Worm (Caenorhabditis elegans): ENCODE measurements around the gene srz-94.

Gene srz-94

DNA sequence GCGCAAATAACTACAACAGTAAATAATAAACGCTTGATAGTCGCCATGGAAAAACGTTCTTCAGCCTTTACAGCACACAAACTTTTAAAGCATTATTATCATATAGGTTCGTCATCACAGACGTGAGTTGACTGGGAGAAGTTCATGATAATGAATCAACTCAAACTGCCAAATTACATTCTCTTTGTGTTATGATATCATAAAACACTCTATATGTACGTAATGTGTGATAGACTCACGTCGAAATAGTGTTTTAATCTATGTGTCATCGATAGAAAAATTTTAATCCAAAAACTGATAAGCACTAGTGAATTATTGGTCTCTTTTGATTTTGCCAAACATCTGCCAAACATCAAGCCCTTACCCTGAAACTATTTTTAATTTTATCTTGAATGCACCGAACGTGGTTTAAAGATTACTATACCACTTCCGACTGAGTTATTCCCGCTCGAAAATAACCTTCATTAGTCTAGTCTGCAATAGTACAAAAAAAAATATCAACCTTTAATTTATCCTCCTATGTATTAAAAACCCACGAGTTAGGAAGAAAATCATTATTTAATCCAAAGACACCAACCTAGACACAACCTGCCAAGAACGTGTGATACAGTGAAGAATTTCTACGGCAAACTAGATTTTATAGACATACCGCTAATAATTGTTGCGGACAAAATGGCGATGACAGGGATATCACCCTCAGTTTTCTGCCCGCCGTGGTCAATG is 26.2 kb downstream of the srz-94 start, which contains the start of the genes clc-12 and clec-240:
Gene clc-12 (minus strand): TSS at position 47 of the 723 bp plus-strand sequence.
Gene clec-240 (plus strand): TSS at position 673 of the 723 bp plus-strand sequence.
- no peak for TF ChIP-seq dmd-4 (tag; optimal IDR thresholded peaks at IDR 0.05)
- peak; percentile 49 for TF ChIP-seq fos-1 (tag; optimal IDR thresholded peaks at IDR 0.05)

DNA sequence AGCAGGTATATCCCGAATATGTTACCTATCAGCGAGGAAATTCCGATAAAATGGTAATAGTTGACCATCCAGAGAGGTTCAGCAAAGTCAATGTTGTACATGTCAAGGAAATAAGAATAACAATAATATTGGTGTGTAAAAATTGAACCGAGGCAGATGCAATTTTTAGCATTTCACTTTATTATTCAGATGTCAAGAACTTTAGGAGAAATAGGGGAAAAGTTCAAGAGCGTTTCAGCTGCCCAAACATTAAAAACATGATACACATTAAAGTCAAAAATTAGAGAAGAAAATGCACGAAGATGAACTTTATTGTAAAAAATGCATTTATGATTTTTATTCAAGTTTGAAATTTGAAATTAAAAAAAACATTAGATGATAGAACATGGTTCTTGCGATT is 27.4 kb downstream of the srz-94 start, which contains the start of gene sri-69:
Gene sri-69 (minus strand): TSS at position 101 of the 400 bp plus-strand sequence.
- TF ChIP-seq ztf-11 (tag; optimal IDR thresholded peaks at IDR 0.05) (no peak), nhr-25 (tag; optimal IDR thresholded peaks at IDR 0.05) (no peak), nhr-12 (tag; optimal IDR thresholded peaks at IDR 0.05) (no peak), C34F6.9 (tag; optimal IDR thresholded peaks at IDR 0.05) (no peak), gmeb-1 (tag; optimal IDR thresholded peaks at IDR 0.05) (no peak), Y55F3AM.14 (GFP tag; optimal IDR thresholded peaks at IDR 0.05) (no peak), ceh-82 (tag; optimal IDR thresholded peaks at IDR 0.05) (no peak), snpc-4 (tag; optimal IDR thresholded peaks at IDR 0.05) (no peak), nhr-237 (tag; optimal IDR thresholded peaks at IDR 0.05) (no peak), unc-55 (GFP tag; optimal IDR thresholded peaks at IDR 0.05) (no peak), sma-9 (GFP tag; optimal IDR thresholded peaks at IDR 0.05) (no peak), sma-9 (tag; optimal IDR thresholded peaks at IDR 0.05) (no peak), ama-1 (optimal IDR thresholded peaks at IDR 0.05) (no peak), ceh-16 (tag; optimal IDR thresholded peaks at IDR 0.05) (no peak), mab-5 (tag; optimal IDR thresholded peaks at IDR 0.05) (no peak)

DNA sequence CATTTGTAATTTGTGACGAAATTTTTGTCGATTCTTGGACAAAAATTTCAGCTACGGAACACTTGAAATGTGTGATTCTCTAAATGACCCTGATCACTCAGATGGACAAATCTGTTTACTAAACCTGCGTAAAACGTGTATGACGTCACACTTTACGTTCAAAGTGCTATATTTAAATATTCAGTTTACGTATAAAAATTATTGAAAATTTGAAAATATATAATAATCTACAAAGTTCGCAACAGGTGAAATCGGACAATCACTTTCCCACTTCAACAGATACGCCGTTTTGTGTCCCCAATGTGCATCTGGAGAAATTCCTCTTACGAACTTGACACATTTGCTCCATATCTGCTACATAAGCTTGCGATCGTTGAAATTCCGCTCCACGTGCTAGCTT is 30.6 kb downstream of the srz-94 start, which contains the start of gene srh-131:
Gene srh-131 (plus strand): TSS at position 301 of the 400 bp plus-strand sequence.
- TF ChIP-seq mab-5 (tag; optimal IDR thresholded peaks at IDR 0.05) (no peak), mdl-1 (tag; optimal IDR thresholded peaks at IDR 0.05) (no peak), skn-1 (tag; optimal IDR thresholded peaks at IDR 0.05) (no peak), ztf-11 (tag; optimal IDR thresholded peaks at IDR 0.05) (no peak), nhr-12 (tag; optimal IDR thresholded peaks at IDR 0.05) (no peak), sem-4 (tag; optimal IDR thresholded peaks at IDR 0.05) (no peak), peb-1 (tag; optimal IDR thresholded peaks at IDR 0.05) (no peak)

DNA sequence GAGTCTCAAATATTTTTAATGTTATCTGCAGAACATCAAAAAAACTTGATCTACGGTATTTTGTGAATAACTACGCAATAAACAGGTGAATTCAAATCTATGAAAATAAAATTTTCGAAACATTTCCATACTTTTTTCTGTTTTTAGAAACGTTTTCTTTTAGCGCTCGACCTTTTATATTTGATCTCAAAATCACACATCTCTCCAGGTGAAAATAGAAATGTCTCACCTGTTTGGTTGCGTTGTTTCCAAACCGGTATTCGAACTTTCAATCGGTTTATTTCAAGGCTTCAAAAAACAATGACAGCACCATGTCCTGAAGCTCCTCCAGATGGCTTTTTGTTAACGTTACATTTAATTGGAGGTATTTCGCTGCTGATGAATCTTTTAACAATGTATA is 34.6 kb downstream of the srz-94 start, which contains the start of gene sri-9:
Gene sri-9 (plus strand): TSS at position 301 of the 400 bp plus-strand sequence.
- TF ChIP-seq mdl-1 (tag; optimal IDR thresholded peaks at IDR 0.05), result no peak
- TF ChIP-seq alr-1 (tag; optimal IDR thresholded peaks at IDR 0.05), result no peak
- no peak for TF ChIP-seq elt-1 (tag; optimal IDR thresholded peaks at IDR 0.05)
- TF ChIP-seq Y55F3AM.14 (GFP tag; optimal IDR thresholded peaks at IDR 0.05), result no peak
- no peak for TF ChIP-seq lin-13 (GFP tag; optimal IDR thresholded peaks at IDR 0.05)
- no peak for TF ChIP-seq ceh-16 (tag; optimal IDR thresholded peaks at IDR 0.05)
- TF ChIP-seq skn-1 (tag; optimal IDR thresholded peaks at IDR 0.05), result no peak
- TF ChIP-seq snpc-4 (tag; optimal IDR thresholded peaks at IDR 0.05), result no peak
- no peak for TF ChIP-seq R02D3.7 (tag; optimal IDR thresholded peaks at IDR 0.05)
- no peak for TF ChIP-seq nhr-237 (tag; optimal IDR thresholded peaks at IDR 0.05)
- TF ChIP-seq C34F6.9 (tag; optimal IDR thresholded peaks at IDR 0.05), result no peak
- TF ChIP-seq ztf-11 (tag; optimal IDR thresholded peaks at IDR 0.05), result no peak
- TF ChIP-seq crh-2 (tag; optimal IDR thresholded peaks at IDR 0.05), result no peak
- TF ChIP-seq ama-1 (optimal IDR thresholded peaks at IDR 0.05), result no peak
- no peak for TF ChIP-seq ZK546.5 (tag; optimal IDR thresholded peaks at IDR 0.05)
- no peak for TF ChIP-seq sma-3 (GFP tag; optimal IDR thresholded peaks at IDR 0.05)
- TF ChIP-seq zag-1 (tag; optimal IDR thresholded peaks at IDR 0.05), result no peak
- no peak for TF ChIP-seq sem-4 (tag; optimal IDR thresholded peaks at IDR 0.05)

DNA sequence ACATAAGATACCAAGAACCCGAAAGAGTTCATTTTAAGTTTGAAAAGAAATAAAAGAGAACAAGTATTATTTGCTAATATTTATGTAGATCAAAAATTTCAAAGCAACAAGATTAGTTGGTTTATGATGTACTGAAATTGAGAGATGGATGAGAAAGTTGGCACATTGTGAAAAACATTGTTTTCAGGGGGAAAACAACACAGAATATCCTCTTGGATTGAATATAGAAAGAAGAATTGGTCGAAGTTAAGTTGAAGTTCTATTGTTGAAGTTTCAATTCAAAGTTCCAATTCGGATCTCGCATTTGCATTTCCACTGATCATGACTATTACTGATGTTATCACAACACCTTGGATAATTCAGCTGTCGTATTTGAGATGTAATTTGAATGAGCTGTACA is 35.1 kb downstream of the srz-94 start:
- TF ChIP-seq sem-4 (tag; optimal IDR thresholded peaks at IDR 0.05), result no peak
- no peak for TF ChIP-seq nhr-237 (tag; optimal IDR thresholded peaks at IDR 0.05)
- no peak for TF ChIP-seq egl-27 (tag; optimal IDR thresholded peaks at IDR 0.05)
- TF ChIP-seq nhr-12 (tag; optimal IDR thresholded peaks at IDR 0.05), result no peak
- TF ChIP-seq nhr-6 (tag; optimal IDR thresholded peaks at IDR 0.05), result no peak
- TF ChIP-seq mbf-1 (tag; optimal IDR thresholded peaks at IDR 0.05), result no peak
- no peak for TF ChIP-seq elt-1 (tag; optimal IDR thresholded peaks at IDR 0.05)
- no peak for TF ChIP-seq crh-2 (tag; optimal IDR thresholded peaks at IDR 0.05)

DNA sequence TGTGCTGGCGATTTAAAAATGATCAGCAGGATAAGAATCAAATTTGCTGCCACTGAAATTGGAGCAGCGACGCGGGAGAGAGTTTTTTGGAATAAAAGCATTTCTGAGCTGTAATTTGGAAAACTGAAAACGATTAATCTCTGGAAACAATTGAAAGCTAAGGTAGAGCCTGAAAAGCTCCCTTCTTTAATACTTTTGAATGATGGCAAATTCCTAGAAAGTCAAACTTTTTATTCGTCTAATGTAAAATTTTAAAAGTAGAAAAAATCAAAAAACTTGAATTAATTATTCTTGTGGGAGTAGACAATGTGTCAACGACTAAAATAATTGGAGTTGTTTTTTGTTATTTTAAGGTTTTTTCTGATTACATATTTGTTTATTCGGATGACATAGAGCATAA is 35.5 kb downstream of the srz-94 start, which contains the start of gene str-217:
Gene str-217 (minus strand): TSS at position 101 of the 400 bp plus-strand sequence.
- TF ChIP-seq zag-1 (tag; optimal IDR thresholded peaks at IDR 0.05) (no peak), sma-3 (GFP tag; optimal IDR thresholded peaks at IDR 0.05) (no peak), egl-27 (tag; optimal IDR thresholded peaks at IDR 0.05) (no peak), nhr-237 (tag; optimal IDR thresholded peaks at IDR 0.05) (no peak), nhr-11 (tag; optimal IDR thresholded peaks at IDR 0.05) (no peak), lin-11 (tag; optimal IDR thresholded peaks at IDR 0.05) (no peak), nhr-12 (tag; optimal IDR thresholded peaks at IDR 0.05) (no peak), lin-13 (GFP tag; optimal IDR thresholded peaks at IDR 0.05) (no peak), nhr-129 (tag; optimal IDR thresholded peaks at IDR 0.05) (no peak), gmeb-1 (tag; optimal IDR thresholded peaks at IDR 0.05) (no peak), R02D3.7 (tag; optimal IDR thresholded peaks at IDR 0.05) (no peak), ztf-4 (tag; optimal IDR thresholded peaks at IDR 0.05) (no peak), nhr-6 (tag; optimal IDR thresholded peaks at IDR 0.05) (no peak)
